Fruit fly (Drosophila melanogaster) Kc167 (cell line): ENCODE data around the gene CG14456.

ENCODE experiments used
- Myc ChIP-seq: fragments of >200 bp; optimal IDR thresholded peaks from 2 replicates; lab custom pipeline; 2017; ENCODE audit warnings: missing external identifiers
- Sin3A ChIP-seq: fragments of >200 bp; optimal IDR thresholded peaks from 2 replicates; lab custom pipeline; 2018; ENCODE audit warnings: missing external identifiers
- h ChIP-seq: fragments of >200 bp; optimal IDR thresholded peaks from 3 replicates; lab custom pipeline; 2018; ENCODE audit warnings: missing external identifiers
- insv ChIP-seq: fragments of >200 bp; optimal IDR thresholded peaks from 3 replicates; lab custom pipeline; 2018; ENCODE audit warnings: missing external identifiers
- psq ChIP-seq: fragments of >200 bp; optimal IDR thresholded peaks from 2 replicates; lab custom pipeline; 2017; ENCODE audit warnings: missing external identifiers
- ttk ChIP-seq: sonication (Bioruptor generic); optimal IDR thresholded peaks from 2 replicates; lab custom pipeline; 2017; ENCODE audit warnings: missing external identifiers

DNA sequence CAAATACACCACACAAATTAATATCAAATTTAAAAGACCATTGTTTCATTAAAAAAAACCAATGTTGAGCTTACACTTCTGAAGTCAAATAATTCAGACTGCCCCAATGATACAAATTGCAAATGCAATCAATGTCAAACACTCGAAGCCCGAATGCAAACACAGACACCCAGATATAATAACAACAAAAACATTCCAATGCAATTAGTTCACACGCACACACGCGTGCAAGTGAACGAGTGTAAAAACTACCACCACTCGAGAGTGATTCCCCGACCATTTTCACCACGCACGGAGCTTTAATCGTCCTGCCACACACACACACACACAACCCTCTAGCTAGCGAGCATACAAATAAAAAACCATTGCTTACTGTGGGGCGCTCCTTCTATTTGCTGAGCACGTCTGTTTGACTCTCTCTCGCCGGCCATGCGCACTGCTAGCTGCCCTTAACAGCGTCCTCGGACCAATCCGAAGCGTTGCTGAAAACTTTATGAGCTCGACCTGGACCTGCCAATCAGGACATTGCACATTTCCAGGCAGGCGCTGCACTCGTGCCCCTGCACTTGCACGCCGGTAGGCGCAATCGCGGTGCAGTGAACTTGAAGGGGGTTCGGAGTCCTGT, 44.6 kb upstream of the CG14456 start:
- TF ChIP-seq ttk (lab: Kevin White, UChicago) = no peak
- TF ChIP-seq Sin3A (lab: Kevin White, UChicago) = no peak
- no peak for TF ChIP-seq insv (lab: Kevin White, UChicago)
- no peak for TF ChIP-seq h (lab: Kevin White, UChicago)
- no peak for TF ChIP-seq psq
- no peak for TF ChIP-seq Myc
